Fruit fly (Drosophila melanogaster) whole organism, embryonic: ENCODE data around the gene CG34163.
A peak's percentile ranks its signal among the peaks of the same experiment; 100 is the strongest.

Source experiments
- Asciz ChIP-seq: fragments of 200-800 bp; sonication (Bioruptor generic); optimal IDR thresholded peaks from 2 replicates; lab custom pipeline; 2017; ENCODE audit warnings: missing biosample characterization, mild to moderate bottlenecking, missing genetic modification characterization, missing genetic modification reagents
- Atf-2 ChIP-seq: fragments of 200-800 bp; sonication (Bioruptor generic); optimal IDR thresholded peaks from 2 replicates; lab custom pipeline; 2016; ENCODE audit warnings: missing biosample characterization, missing genetic modification characterization
- Awh ChIP-seq: fragments of 200-800 bp; sonication (Bioruptor generic); IDR thresholded peaks from 2 replicates; pipeline ENCODE4, ENCODE4 v1.3.6; 2022; ENCODE audit warnings: missing biosample characterization, missing genetic modification characterization
- CG1024 ChIP-seq: fragments of 200-800 bp; sonication (Bioruptor generic); IDR thresholded peaks from 2 replicates; pipeline ENCODE4 v1.3.6; 2022; ENCODE audit warnings: missing biosample characterization, missing genetic modification characterization
- CG11504 ChIP-seq: fragments of 200-800 bp; sonication (Bioruptor generic); optimal IDR thresholded peaks from 3 replicates; lab custom pipeline; 2019; ENCODE audit warnings: missing biosample characterization, mild to moderate bottlenecking, missing genetic modification characterization, moderate library complexity
- CG11560 ChIP-seq: fragments of 200-800 bp; sonication (Bioruptor generic); IDR thresholded peaks from 3 replicates; pipeline ENCODE4 v1.3.6; 2022; ENCODE audit warnings: missing biosample characterization, missing genetic modification characterization
- CG12942 ChIP-seq: fragments of 200-800 bp; sonication (Bioruptor generic); optimal IDR thresholded peaks from 3 replicates; lab custom pipeline; 2016; ENCODE audit warnings: missing biosample characterization, missing genetic modification characterization
- CG13123 ChIP-seq: fragments of 200-800 bp; sonication (Bioruptor generic); optimal IDR thresholded peaks from 2 replicates; lab custom pipeline; 2016; ENCODE audit warnings: missing biosample characterization, missing genetic modification characterization
- CG13287 ChIP-seq: fragments of 200-800 bp; sonication (Bioruptor generic); IDR thresholded peaks from 2 replicates; pipeline ENCODE4 v1.3.6; 2022; ENCODE audit warnings: missing biosample characterization, missing genetic modification characterization; ENCODE audit not compliant: partially characterized antibody
- CG13624 ChIP-seq: fragments of 200-800 bp; sonication (Bioruptor generic); optimal IDR thresholded peaks from 2 replicates; lab custom pipeline; 2016; ENCODE audit warnings: missing biosample characterization, missing genetic modification characterization
- CG14050 ChIP-seq: fragments of 200-800 bp; sonication (Bioruptor generic); IDR thresholded peaks from 3 replicates; pipeline ENCODE4 v1.3.6; 2022; ENCODE audit warnings: missing biosample characterization, missing genetic modification characterization
- CG14667 ChIP-seq: fragments of 200-800 bp; sonication (Bioruptor generic); IDR thresholded peaks from 2 replicates; pipeline ENCODE4 v1.3.6; 2022; ENCODE audit warnings: missing biosample characterization, missing genetic modification characterization
- CG14965 ChIP-seq: fragments of 200-800 bp; sonication (Bioruptor generic); optimal IDR thresholded peaks from 2 replicates; lab custom pipeline; 2016; ENCODE audit warnings: missing biosample characterization, missing genetic modification characterization, borderline replicate concordance
- CG15601 ChIP-seq: fragments of 200-800 bp; sonication (Bioruptor generic); optimal IDR thresholded peaks from 3 replicates; lab custom pipeline; 2019; ENCODE audit warnings: missing biosample characterization, mild to moderate bottlenecking, missing genetic modification characterization, moderate library complexity
- CG15696 ChIP-seq: fragments of 200-800 bp; sonication (Bioruptor generic); optimal IDR thresholded peaks from 2 replicates; lab custom pipeline; 2019; ENCODE audit warnings: missing biosample characterization, mild to moderate bottlenecking, missing genetic modification characterization, moderate library complexity
- CG1602 ChIP-seq: fragments of 200-800 bp; sonication (Bioruptor generic); optimal IDR thresholded peaks from 3 replicates; lab custom pipeline; 2016; ENCODE audit warnings: missing biosample characterization, missing genetic modification characterization
- CG16779 ChIP-seq: fragments of 200-800 bp; sonication (Bioruptor generic); IDR thresholded peaks from 2 replicates; pipeline ENCODE4 v1.3.6; 2022; ENCODE audit warnings: missing biosample characterization, missing genetic modification characterization
- CG2202 ChIP-seq: fragments of 200-800 bp; sonication (Bioruptor generic); optimal IDR thresholded peaks from 2 replicates; lab custom pipeline; 2018; ENCODE audit warnings: missing biosample characterization, mild to moderate bottlenecking, missing genetic modification characterization
- CG31224 ChIP-seq: fragments of 200-800 bp; sonication (Bioruptor generic); IDR thresholded peaks from 2 replicates; pipeline ENCODE4 v1.3.6; 2022; ENCODE audit warnings: missing biosample characterization, missing genetic modification characterization
- CG33557 ChIP-seq: fragments of 200-800 bp; sonication (Bioruptor generic); optimal IDR thresholded peaks from 2 replicates; lab custom pipeline; 2019; ENCODE audit warnings: missing biosample characterization, mild to moderate bottlenecking, missing genetic modification characterization, moderate library complexity
- CG34376 ChIP-seq: fragments of 200-800 bp; sonication (Bioruptor generic); optimal IDR thresholded peaks from 2 replicates; lab custom pipeline; 2018; ENCODE audit warnings: missing biosample characterization, mild to moderate bottlenecking, missing genetic modification characterization
- CG4820 ChIP-seq: fragments of 200-800 bp; sonication (Bioruptor generic); optimal IDR thresholded peaks from 3 replicates; lab custom pipeline; 2016; ENCODE audit warnings: missing biosample characterization, missing genetic modification characterization
- CG7556 ChIP-seq: fragments of 200-800 bp; sonication (Bioruptor generic); optimal IDR thresholded peaks from 2 replicates; lab custom pipeline; 2017; ENCODE audit warnings: missing biosample characterization, mild to moderate bottlenecking, missing genetic modification characterization
- CG8359 ChIP-seq: fragments of 200-800 bp; sonication (Bioruptor generic); optimal IDR thresholded peaks from 2 replicates; lab custom pipeline; 2017; ENCODE audit warnings: missing biosample characterization, mild to moderate bottlenecking, missing genetic modification characterization, borderline replicate concordance
- D19A ChIP-seq: fragments of 200-800 bp; optimal IDR thresholded peaks from 3 replicates; lab custom pipeline; 2019; ENCODE audit warnings: missing biosample characterization, mild to moderate bottlenecking, missing genetic modification characterization, moderate library complexity
- Dad ChIP-seq: fragments of 200-800 bp; sonication (Bioruptor generic); optimal IDR thresholded peaks from 3 replicates; lab custom pipeline; 2016; ENCODE audit warnings: missing biosample characterization, missing genetic modification characterization
- Lim3 ChIP-seq: fragments of 200-800 bp; sonication (Bioruptor generic); IDR thresholded peaks from 2 replicates; pipeline ENCODE4 v1.3.6; 2022; ENCODE audit warnings: missing biosample characterization, missing genetic modification characterization
- MTF-1 ChIP-seq: fragments of 200-800 bp; sonication (Bioruptor generic); optimal IDR thresholded peaks from 2 replicates; lab custom pipeline; 2018; ENCODE audit warnings: missing biosample characterization, mild to moderate bottlenecking, missing genetic modification characterization, borderline replicate concordance
- Opbp ChIP-seq: fragments of 200-800 bp; sonication (Bioruptor generic); IDR thresholded peaks from 3 replicates; pipeline ENCODE4 v1.3.6; 2022; ENCODE audit warnings: missing biosample characterization, missing genetic modification characterization; ENCODE audit not compliant: partially characterized antibody
- PHDP ChIP-seq: fragments of 200-800 bp; sonication (Bioruptor generic); optimal IDR thresholded peaks from 3 replicates; lab custom pipeline; 2018; ENCODE audit warnings: missing biosample characterization, mild to moderate bottlenecking, missing genetic modification characterization, moderate library complexity
- Six4 ChIP-seq: fragments of 200-800 bp; sonication (Bioruptor generic); optimal IDR thresholded peaks from 2 replicates; lab custom pipeline; 2016; ENCODE audit warnings: missing biosample characterization, missing genetic modification characterization
- Sry-β ChIP-seq: fragments of 200-800 bp; sonication (Bioruptor generic); optimal IDR thresholded peaks from 2 replicates; lab custom pipeline; 2018; ENCODE audit warnings: missing biosample characterization, mild to moderate bottlenecking, missing genetic modification characterization, moderate library complexity
- Xbp1 ChIP-seq: fragments of 200-800 bp; sonication (Bioruptor generic); optimal IDR thresholded peaks from 3 replicates; lab custom pipeline; 2016; ENCODE audit warnings: missing biosample characterization, mild to moderate bottlenecking, missing genetic modification characterization
- bbx ChIP-seq: fragments of 200-800 bp; sonication (Bioruptor generic); IDR thresholded peaks from 2 replicates; pipeline ENCODE4 v1.3.6; 2022; ENCODE audit warnings: missing biosample characterization, missing genetic modification characterization; ENCODE audit not compliant: partially characterized antibody
- bcd ChIP-seq: fragments of 200-800 bp; sonication (Bioruptor generic); optimal IDR thresholded peaks from 2 replicates; lab custom pipeline; 2017; ENCODE audit warnings: missing biosample characterization, mild to moderate bottlenecking, missing genetic modification characterization
- da ChIP-seq: fragments of 200-800 bp; sonication (Bioruptor generic); optimal IDR thresholded peaks from 2 replicates; lab custom pipeline; 2016; ENCODE audit warnings: missing biosample characterization, missing genetic modification characterization
- dan ChIP-seq: fragments of 200-800 bp; sonication (Bioruptor generic); IDR thresholded peaks from 2 replicates; pipeline ENCODE4 v1.3.6; 2022; ENCODE audit warnings: missing biosample characterization, missing genetic modification characterization
- esg ChIP-seq: fragments of 200-800 bp; sonication (Bioruptor generic); conservative IDR thresholded peaks from 2 replicates; pipeline ENCODE4 v1.3.6; 2022; ENCODE audit warnings: missing biosample characterization, missing genetic modification characterization
- eyg ChIP-seq: fragments of 200-800 bp; sonication (Bioruptor generic); optimal IDR thresholded peaks from 3 replicates; lab custom pipeline; 2016; ENCODE audit warnings: missing biosample characterization, missing genetic modification characterization
- ftz-f1 ChIP-seq: fragments of 200-800 bp; sonication (Bioruptor generic); optimal IDR thresholded peaks from 2 replicates; lab custom pipeline; 2016; ENCODE audit warnings: missing biosample characterization, missing genetic modification characterization
- hth ChIP-seq: fragments of >200 bp; optimal IDR thresholded peaks from 2 replicates; lab custom pipeline; 2017; ENCODE audit warnings: inconsistent platforms
- nau ChIP-seq: fragments of 200-800 bp; sonication (Bioruptor generic); optimal IDR thresholded peaks from 3 replicates; lab custom pipeline; 2017; ENCODE audit warnings: missing biosample characterization, mild to moderate bottlenecking, missing genetic modification characterization, missing genetic modification reagents
- onecut ChIP-seq: fragments of 200-800 bp; sonication (Bioruptor generic); IDR thresholded peaks from 2 replicates; pipeline ENCODE4 v1.3.6; 2022; ENCODE audit warnings: missing biosample characterization, missing genetic modification characterization
- repo ChIP-seq: fragments of 200-800 bp; sonication (Bioruptor generic); optimal IDR thresholded peaks from 2 replicates; lab custom pipeline; 2016; ENCODE audit warnings: missing biosample characterization, missing genetic modification characterization
- salm ChIP-seq: fragments of 200-800 bp; sonication (Bioruptor generic); optimal IDR thresholded peaks from 2 replicates; lab custom pipeline; 2018; ENCODE audit warnings: missing biosample characterization, mild to moderate bottlenecking, missing genetic modification characterization
- sqz ChIP-seq: fragments of 200-800 bp; sonication (Bioruptor generic); optimal IDR thresholded peaks from 3 replicates; lab custom pipeline; 2018; ENCODE audit warnings: missing biosample characterization, mild to moderate bottlenecking, missing genetic modification characterization
- tup ChIP-seq: fragments of 200-800 bp; sonication (Bioruptor generic); optimal IDR thresholded peaks from 2 replicates; lab custom pipeline; 2016; ENCODE audit warnings: missing biosample characterization, mild to moderate bottlenecking, missing genetic modification characterization, moderate library complexity
- zf30C ChIP-seq: fragments of 200-800 bp; sonication (Bioruptor generic); optimal IDR thresholded peaks from 3 replicates; lab custom pipeline; 2018; ENCODE audit warnings: missing biosample characterization, mild to moderate bottlenecking, missing genetic modification characterization
- zfh1 ChIP-seq: fragments of 200-800 bp; sonication (Bioruptor generic); IDR thresholded peaks from 3 replicates; pipeline ENCODE4 v1.3.6; 2022; ENCODE audit warnings: missing biosample characterization, missing genetic modification characterization

CG34163 gene

DNA sequence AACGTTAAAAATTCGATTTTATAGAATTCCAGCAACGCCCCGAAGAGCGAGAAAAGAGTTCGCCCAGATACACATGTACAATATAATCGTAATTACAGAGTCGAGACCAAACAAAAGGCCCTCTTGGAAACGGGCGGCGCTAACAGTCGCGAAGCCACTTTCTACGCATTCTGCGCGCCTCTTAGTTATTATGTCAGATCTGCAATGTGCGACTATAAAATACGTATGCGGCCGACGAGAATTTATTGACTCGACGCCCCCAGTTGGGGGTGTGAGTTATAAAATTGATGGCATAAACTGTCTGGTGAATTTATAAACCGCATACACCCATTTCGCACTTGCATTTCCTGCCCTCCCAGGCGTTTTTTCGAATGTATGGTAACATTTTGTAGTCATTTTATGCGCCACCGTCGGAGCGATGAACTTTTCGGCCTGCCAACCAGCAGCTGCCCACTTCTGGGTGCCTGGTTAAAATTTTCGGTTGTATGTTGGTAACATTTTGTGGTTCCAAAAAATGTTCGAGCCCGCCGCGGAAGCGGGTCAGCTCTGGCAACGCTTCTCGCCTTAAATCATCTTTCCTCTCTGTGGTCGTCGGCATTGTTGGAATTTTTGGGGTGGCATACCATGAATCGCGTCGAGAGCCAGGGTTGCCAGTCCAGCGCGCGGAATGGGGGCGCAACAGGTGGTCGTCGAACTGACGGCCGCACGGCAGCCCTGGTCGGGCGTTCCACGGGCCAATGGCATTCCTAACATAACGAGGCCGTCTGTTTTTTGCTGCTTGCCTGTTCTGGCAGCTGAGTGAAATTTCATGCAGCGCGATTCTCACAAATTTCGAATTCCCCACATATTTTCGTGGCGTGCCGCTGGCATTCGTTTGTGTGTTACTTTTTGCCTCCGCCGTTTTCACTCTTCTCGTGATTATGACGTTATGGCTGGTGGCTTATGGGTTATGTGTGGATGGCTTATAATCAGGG is 23.9 kb downstream of the CG34163 start (continued):
- TF ChIP-seq bcd (GFP tag; lab: Kevin White, UChicago) (peak; percentile 75), CG13123 (GFP tag; lab: Kevin White, UChicago) (no peak), dan (no peak), hth (lab: Kevin White, UChicago) (no peak), CG34376 (GFP tag; lab: Kevin White, UChicago) (peak; percentile 82), CG1602 (no peak), Asciz (GFP tag; lab: Kevin White, UChicago) (no peak), bbx (GFP tag; lab: Robert Waterston, UW) (no peak), esg (no peak), CG33557 (GFP tag; lab: Kevin White, UChicago) (peak; percentile 32), CG13624 (peak; percentile 88), nau (no peak), CG13287 (GFP tag; lab: Robert Waterston, UW) (no peak), CG1024 (GFP tag; lab: Robert Waterston, UW) (no peak), CG16779 (no peak), ftz-f1 (peak; percentile 99), D19A (peak; percentile 67), Lim3 (GFP tag; lab: Robert Waterston, UW) (no peak), CG11560 (tag; lab: Robert Waterston, UW) (no peak), Sry-β (GFP tag; lab: Kevin White, UChicago) (peak; percentile 19), CG2202 (tag; lab: Kevin White, UChicago) (peak; percentile 24), CG14667 (GFP tag; lab: Robert Waterston, UW) (no peak), zfh1 (GFP tag; lab: Robert Waterston, UW) (no peak), Atf-2 (peak; percentile 57), CG31224 (no peak), CG8359 (GFP tag; lab: Kevin White, UChicago) (peak; percentile 35), CG15601 (tag; lab: Kevin White, UChicago) (peak; percentile 72), salm (peak; percentile 82), da (GFP tag; lab: Kevin White, UChicago) (peak; percentile 41), CG15696 (peak; percentile 60), repo (GFP tag; lab: Kevin White, UChicago) (peak; percentile 77), tup (GFP tag; lab: Kevin White, UChicago) (peak; percentile 24), Awh (no peak), eyg (GFP tag; lab: Kevin White, UChicago) (peak; percentile 57), sqz (GFP tag; lab: Kevin White, UChicago) (peak; percentile 38), Opbp (GFP tag; lab: Robert Waterston, UW) (no peak), onecut (GFP tag; lab: Robert Waterston, UW) (peak; percentile 84), Six4 (GFP tag; lab: Kevin White, UChicago) (peak; percentile 58), CG4820 (peak; percentile 54), MTF-1 (GFP tag; lab: Kevin White, UChicago) (peak; percentile 86), CG14050 (GFP tag; lab: Robert Waterston, UW) (no peak), CG7556 (GFP tag; lab: Kevin White, UChicago) (peak; percentile 81), Dad (GFP tag; lab: Kevin White, UChicago) (peak; percentile 79), CG14965 (GFP tag; lab: Kevin White, UChicago) (peak; percentile 13), PHDP (tag; lab: Kevin White, UChicago) (peak; percentile 50), CG12942 (GFP tag; lab: Kevin White, UChicago) (peak; percentile 26), Xbp1 (GFP tag; lab: Kevin White, UChicago) (peak; percentile 77), CG11504 (tag; lab: Kevin White, UChicago) (peak; percentile 80), zf30C (GFP tag; lab: Kevin White, UChicago) (no peak)
